Worm (Caenorhabditis elegans): ENCODE data around the gene T14B4.9.

T14B4.9 gene

ce11 chrII:6742614-6743013 is 9.0 kb upstream of the T14B4.9 start, which contains the start of gene F41G3.6:
Gene F41G3.6, plus strand, starts transcription at chrII:6742914.
- TF ChIP-seq ztf-23 (GFP tag; IDR thresholded peaks at IDR 0.05) (no peak), flt-1 (GFP tag; IDR thresholded peaks at IDR 0.05) (no peak), tab-1 (GFP tag; IDR thresholded peaks at IDR 0.05) (no peak), med-1 (GFP tag; optimal IDR thresholded peaks at IDR 0.05; ENCODE audit: insufficient read depth) (no peak), ref-1 (GFP tag; conservative IDR thresholded peaks at IDR 0.05) (no peak), klf-2 (GFP tag; conservative IDR thresholded peaks at IDR 0.05) (no peak), cog-1 (tag; optimal IDR thresholded peaks at IDR 0.05) (no peak), T22C8.4 (GFP tag; IDR thresholded peaks at IDR 0.05) (no peak)

ce11 chrII:6741428-6741827 is 7.8 kb upstream of the T14B4.9 start, which contains the start of gene exos-8:
Gene exos-8, plus strand, starts transcription at chrII:6741691.
- 0 out of 2 replicates have a peak, but pooled peaks have one; percentile 20 for TF ChIP-seq tab-1 (GFP tag; IDR thresholded peaks at IDR 0.05)
- peak; percentile 64; the same call in 1 of the 2 replicates for TF ChIP-seq klf-2 (GFP tag; conservative IDR thresholded peaks at IDR 0.05)
- TF ChIP-seq cog-1 (tag; optimal IDR thresholded peaks at IDR 0.05) = peak; percentile 41
- TF ChIP-seq flt-1 (GFP tag; IDR thresholded peaks at IDR 0.05) = peak; percentile 77; the same call in 1 of the 2 replicates
- 0 out of 2 replicates have a peak, but pooled peaks have one; percentile 34 for TF ChIP-seq ztf-29 (GFP tag; IDR thresholded peaks at IDR 0.05)
- TF ChIP-seq med-1 (GFP tag; optimal IDR thresholded peaks at IDR 0.05; ENCODE audit: insufficient read depth) = no peak
- no peak for TF ChIP-seq ztf-23 (GFP tag; IDR thresholded peaks at IDR 0.05)

ce11 chrII:6736604-6737003 is 3.0 kb upstream of the T14B4.9 start, which contains the start of gene T14B4.1:
Gene T14B4.1, plus strand, starts transcription at chrII:6736904.
- TF ChIP-seq ref-1 (GFP tag; conservative IDR thresholded peaks at IDR 0.05) = no peak
- no peak for TF ChIP-seq tab-1 (GFP tag; IDR thresholded peaks at IDR 0.05)
- no peak for TF ChIP-seq cog-1 (tag; optimal IDR thresholded peaks at IDR 0.05)
- no peak for TF ChIP-seq flt-1 (GFP tag; IDR thresholded peaks at IDR 0.05)
- TF ChIP-seq T22C8.4 (GFP tag; IDR thresholded peaks at IDR 0.05) = no peak
- TF ChIP-seq med-1 (GFP tag; optimal IDR thresholded peaks at IDR 0.05; ENCODE audit: insufficient read depth) = no peak
- TF ChIP-seq klf-2 (GFP tag; conservative IDR thresholded peaks at IDR 0.05) = no peak
- no peak for TF ChIP-seq ztf-23 (GFP tag; IDR thresholded peaks at IDR 0.05)
- TF ChIP-seq ztf-29 (GFP tag; IDR thresholded peaks at IDR 0.05) = no peak

ce11 chrII:6736066-6736465 is 2.4 kb upstream of the T14B4.9 start, which contains the start of gene mrps-18.C:
Gene mrps-18.C, plus strand, starts transcription at chrII:6736203.
- no peak for TF ChIP-seq ztf-29 (GFP tag; IDR thresholded peaks at IDR 0.05)
- TF ChIP-seq T22C8.4 (GFP tag; IDR thresholded peaks at IDR 0.05) = no peak
- TF ChIP-seq flt-1 (GFP tag; IDR thresholded peaks at IDR 0.05) = no peak
- no peak for TF ChIP-seq med-1 (GFP tag; optimal IDR thresholded peaks at IDR 0.05; ENCODE audit: insufficient read depth)
- no peak for TF ChIP-seq ref-1 (GFP tag; conservative IDR thresholded peaks at IDR 0.05)
- no peak for TF ChIP-seq klf-2 (GFP tag; conservative IDR thresholded peaks at IDR 0.05)
- TF ChIP-seq cog-1 (tag; optimal IDR thresholded peaks at IDR 0.05) = no peak
- no peak for TF ChIP-seq ztf-23 (GFP tag; IDR thresholded peaks at IDR 0.05)
- no peak for TF ChIP-seq tab-1 (GFP tag; IDR thresholded peaks at IDR 0.05)

ce11 chrII:6734674-6735073 is 1.1 kb upstream of the T14B4.9 start, which contains the start of gene T14B4.3:
Gene T14B4.3, plus strand, starts transcription at chrII:6734937.
- TF ChIP-seq cog-1 (tag; optimal IDR thresholded peaks at IDR 0.05) (peak; percentile 26), flt-1 (GFP tag; IDR thresholded peaks at IDR 0.05) (no peak), tab-1 (GFP tag; IDR thresholded peaks at IDR 0.05) (no peak), ztf-23 (GFP tag; IDR thresholded peaks at IDR 0.05) (peak; percentile 50; the same call in 1 of the 2 replicates), med-1 (GFP tag; optimal IDR thresholded peaks at IDR 0.05; ENCODE audit: insufficient read depth) (no peak), ref-1 (GFP tag; conservative IDR thresholded peaks at IDR 0.05) (no peak)

- TF ChIP-seq flt-1 (GFP tag; IDR thresholded peaks at IDR 0.05) = no peak
- no peak for TF ChIP-seq ztf-29 (GFP tag; IDR thresholded peaks at IDR 0.05)
- no peak for TF ChIP-seq cog-1 (tag; optimal IDR thresholded peaks at IDR 0.05)
Measured at ce11 chrII:6729331-6729730, 4.3 kb downstream of the T14B4.9 start, which contains the start of gene T14B4.8. Gene T14B4.8, minus strand, starts transcription at chrII:6729390.

ce11 chrII:6726814-6727213 is 6.8 kb downstream of the T14B4.9 start:
- no peak for TF ChIP-seq tab-1 (GFP tag; IDR thresholded peaks at IDR 0.05)
- no peak for TF ChIP-seq cog-1 (tag; optimal IDR thresholded peaks at IDR 0.05)
- TF ChIP-seq med-1 (GFP tag; optimal IDR thresholded peaks at IDR 0.05; ENCODE audit: insufficient read depth) = no peak
- no peak for TF ChIP-seq ztf-29 (GFP tag; IDR thresholded peaks at IDR 0.05)
- no peak for TF ChIP-seq T22C8.4 (GFP tag; IDR thresholded peaks at IDR 0.05)
- TF ChIP-seq klf-2 (GFP tag; conservative IDR thresholded peaks at IDR 0.05) = no peak
- TF ChIP-seq ref-1 (GFP tag; conservative IDR thresholded peaks at IDR 0.05) = no peak
- no peak for TF ChIP-seq flt-1 (GFP tag; IDR thresholded peaks at IDR 0.05)
- TF ChIP-seq ztf-23 (GFP tag; IDR thresholded peaks at IDR 0.05) = no peak

ce11 chrII:6721581-6721980 is 12.0 kb downstream of the T14B4.9 start:
- peak; percentile 70; the same call in 1 of the 2 replicates for TF ChIP-seq tab-1 (GFP tag; IDR thresholded peaks at IDR 0.05)
- TF ChIP-seq ref-1 (GFP tag; conservative IDR thresholded peaks at IDR 0.05) = no peak
- no peak for TF ChIP-seq cog-1 (tag; optimal IDR thresholded peaks at IDR 0.05)
- TF ChIP-seq klf-2 (GFP tag; conservative IDR thresholded peaks at IDR 0.05) = no peak
- 0 out of 2 replicates have a peak, but pooled peaks have one; percentile 45 for TF ChIP-seq ztf-29 (GFP tag; IDR thresholded peaks at IDR 0.05)
- TF ChIP-seq med-1 (GFP tag; optimal IDR thresholded peaks at IDR 0.05; ENCODE audit: insufficient read depth) = peak; percentile 9
- no peak for TF ChIP-seq T22C8.4 (GFP tag; IDR thresholded peaks at IDR 0.05)
- peak; percentile 65; the same call in 1 of the 2 replicates for TF ChIP-seq flt-1 (GFP tag; IDR thresholded peaks at IDR 0.05)
- TF ChIP-seq ztf-23 (GFP tag; IDR thresholded peaks at IDR 0.05) = peak; percentile 85

- TF ChIP-seq T22C8.4 (GFP tag; IDR thresholded peaks at IDR 0.05) (no peak), cog-1 (tag; optimal IDR thresholded peaks at IDR 0.05) (no peak), ztf-23 (GFP tag; IDR thresholded peaks at IDR 0.05) (no peak), klf-2 (GFP tag; conservative IDR thresholded peaks at IDR 0.05) (no peak), flt-1 (GFP tag; IDR thresholded peaks at IDR 0.05) (no peak), tab-1 (GFP tag; IDR thresholded peaks at IDR 0.05) (no peak), med-1 (GFP tag; optimal IDR thresholded peaks at IDR 0.05; ENCODE audit: insufficient read depth) (no peak), ztf-29 (GFP tag; IDR thresholded peaks at IDR 0.05) (no peak), ref-1 (GFP tag; conservative IDR thresholded peaks at IDR 0.05) (no peak)
Measured at ce11 chrII:6718221-6718620, 15.4 kb downstream of the T14B4.9 start, which contains the start of gene tsp-10. Gene tsp-10, plus strand, starts transcription at chrII:6718586.
